Worm (Caenorhabditis elegans) whole organism, L1 larva: ENCODE data around the gene T13G4.7.

Source experiments
- C04F5.9 ChIP-seq: sonication (generic microtip); optimal IDR thresholded peaks from 2 replicates; lab custom pipeline; 2016; ENCODE audit warnings: missing genetic modification characterization, missing compliant biosample characterization
- ama-1 ChIP-seq: fragments of 150-350 bp; optimal IDR thresholded peaks from 2 replicates; lab custom pipeline; 2014
- blmp-1 ChIP-seq: fragments of 150-350 bp; optimal IDR thresholded peaks from 2 replicates; lab custom pipeline; 2014; ENCODE audit warnings: missing biosample characterization, missing genetic modification characterization
- ceh-88 ChIP-seq: fragments of 200-800 bp; sonication (Bioruptor generic); IDR thresholded peaks from 2 replicates; pipeline ENCODE4 v1.3.6; 2022; ENCODE audit warnings: missing genetic modification characterization, missing compliant biosample characterization
- ceh-90 ChIP-seq: sonication (generic microtip); optimal IDR thresholded peaks from 2 replicates; lab custom pipeline; 2016; ENCODE audit warnings: missing genetic modification characterization, missing compliant biosample characterization
- ces-1 ChIP-seq: fragments of 150-350 bp; optimal IDR thresholded peaks from 2 replicates; lab custom pipeline; 2014; ENCODE audit warnings: missing biosample characterization, missing genetic modification reagents, missing genetic modification characterization
- dsc-1 ChIP-seq: sonication (generic microtip); optimal IDR thresholded peaks from 2 replicates; lab custom pipeline; 2016; ENCODE audit warnings: mild to moderate bottlenecking, missing genetic modification characterization, missing compliant biosample characterization
- efl-1 ChIP-seq, 4 experiments: fragments of 150-350 bp; optimal IDR thresholded peaks in 3 of 4; peaks in 1 of 4; 1 replicate in 1 of 4; 2 replicates in 3 of 4; lab custom pipeline; 2014; ENCODE audit warnings: missing biosample characterization in 2 of 4, missing genetic modification characterization in 2 of 4, missing genetic modification reagents in 2 of 4
- egl-13 ChIP-seq: sonication (generic microtip); optimal IDR thresholded peaks from 2 replicates; lab custom pipeline; 2016; ENCODE audit warnings: missing genotype, missing genetic modification reagents, missing genetic modification characterization, missing compliant biosample characterization
- fkh-10 ChIP-seq: sonication (generic microtip); optimal IDR thresholded peaks from 2 replicates; lab custom pipeline; 2017; ENCODE audit warnings: missing biosample characterization, missing genetic modification reagents, missing genetic modification characterization
- fkh-8 ChIP-seq: sonication (generic microtip); optimal IDR thresholded peaks from 2 replicates; lab custom pipeline; 2016; ENCODE audit warnings: mild to moderate bottlenecking, missing genetic modification characterization, missing compliant biosample characterization
- lin-14 ChIP-seq: fragments of 200-800 bp; sonication (Bioruptor generic); optimal IDR thresholded peaks from 2 replicates; lab custom pipeline; 2018; ENCODE audit warnings: mild to moderate bottlenecking, missing genetic modification characterization, moderate library complexity, missing compliant biosample characterization
- lir-3 ChIP-seq: sonication (generic microtip); optimal IDR thresholded peaks from 2 replicates; lab custom pipeline; 2016; ENCODE audit warnings: mild to moderate bottlenecking, missing genetic modification characterization, moderate library complexity, missing compliant biosample characterization; ENCODE audit not compliant: poor library complexity
- mab-9 ChIP-seq: fragments of 200-800 bp; sonication (Bioruptor generic); IDR thresholded peaks from 2 replicates; pipeline ENCODE4 v1.3.6; 2022; ENCODE audit warnings: missing genetic modification reagents, missing genetic modification characterization, missing compliant biosample characterization
- mef-2 ChIP-seq: fragments of 150-350 bp; optimal IDR thresholded peaks from 2 replicates; lab custom pipeline; 2014; ENCODE audit warnings: missing biosample characterization, missing genetic modification characterization
- nhr-28 ChIP-seq: fragments of 150-350 bp; optimal IDR thresholded peaks from 2 replicates; lab custom pipeline; 2014; ENCODE audit warnings: missing biosample characterization, missing genetic modification characterization
- nhr-85 ChIP-seq: sonication (generic microtip); peaks from one replicate; lab custom pipeline; 2016; ENCODE audit warnings: missing genetic modification characterization, inconsistent platforms, missing compliant biosample characterization
- rnt-1 ChIP-seq: sonication (generic microtip); optimal IDR thresholded peaks from 2 replicates; lab custom pipeline; 2016; ENCODE audit warnings: mild to moderate bottlenecking, missing genetic modification characterization, moderate library complexity, missing compliant biosample characterization
- snpc-4 ChIP-seq: fragments of 150-350 bp; optimal IDR thresholded peaks from 2 replicates; lab custom pipeline; 2014; ENCODE audit warnings: missing biosample characterization, missing genetic modification characterization
- sptf-1 ChIP-seq: fragments of 150-350 bp; optimal IDR thresholded peaks from 2 replicates; lab custom pipeline; 2014; ENCODE audit warnings: missing biosample characterization, missing genetic modification characterization
- sup-37 ChIP-seq: fragments of 200-800 bp; sonication (Bioruptor generic); optimal IDR thresholded peaks from 2 replicates; lab custom pipeline; 2018; ENCODE audit warnings: mild to moderate bottlenecking, missing genetic modification characterization, missing compliant biosample characterization
- swsn-7 ChIP-seq: sonication (generic microtip); optimal IDR thresholded peaks from 2 replicates; lab custom pipeline; 2016; ENCODE audit warnings: missing genetic modification characterization, missing compliant biosample characterization
- tlp-1 ChIP-seq: fragments of 150-350 bp; optimal IDR thresholded peaks from 2 replicates; lab custom pipeline; 2014; ENCODE audit warnings: missing biosample characterization, missing genetic modification characterization
- unc-130 ChIP-seq: fragments of 150-350 bp; optimal IDR thresholded peaks from 2 replicates; lab custom pipeline; 2017; ENCODE audit warnings: missing biosample characterization, missing genetic modification characterization, inconsistent platforms
- ztf-11 ChIP-seq, 2 experiments: sonication (generic microtip); optimal IDR thresholded peaks; 2 replicates each; lab custom pipeline; 2016 to 2017; ENCODE audit warnings: missing genetic modification characterization in 2 of 2, missing biosample characterization in 1 of 2, missing compliant biosample characterization in 1 of 2
- ztf-4 ChIP-seq: fragments of 150-350 bp; optimal IDR thresholded peaks from 2 replicates; lab custom pipeline; 2014; ENCODE audit warnings: missing biosample characterization, missing genetic modification characterization

Gene T13G4.7

ce11 chrX:1191582-1191981 lies 14.3 kb downstream of the T13G4.7 start, which contains the start of gene T13G4.4:
T13G4.4 (minus strand) TSS chrX:1191678.
- no peak for TF ChIP-seq ama-1
- peak; percentile 26 for TF ChIP-seq nhr-85 (tag; lab: Kevin White, UChicago)
- TF ChIP-seq blmp-1: peak; percentile 45
- TF ChIP-seq ceh-88 (GFP tag; lab: Robert Waterston, UW): no peak
- TF ChIP-seq, all 84 proteins: peak for 2

ce11 chrX:1185474-1185873 lies 20.5 kb downstream of the T13G4.7 start:
- TF ChIP-seq ces-1 (peak; percentile 10), lin-14 (GFP tag; lab: Kevin White, UChicago) (peak; percentile 73), lir-3 (no peak), efl-1 (optimal IDR thresholded peaks at IDR 0.05; lab: Kevin White, UChicago) (no peak), efl-1 (GFP tag; optimal IDR thresholded peaks at IDR 0.05 in 1 of 2; lab: Kevin White, UChicago) (peak in 1 of 2 experiments; percentile 50), mef-2 (tag; lab: Kevin White, UChicago) (no peak), fkh-10 (peak; percentile 69), ztf-4 (tag; lab: Kevin White, UChicago) (no peak)
- TF ChIP-seq, all 84 proteins: peak for 4

- TF ChIP-seq swsn-7 (no peak), C04F5.9 (tag; lab: Kevin White, UChicago) (no peak)
Measured at ce11 chrX:1183985-1184384, 21.9 kb downstream of the T13G4.7 start.

ce11 chrX:1183258-1183657 lies 22.7 kb downstream of the T13G4.7 start:
- TF ChIP-seq rnt-1 (tag; lab: Kevin White, UChicago) (peak; percentile 22), fkh-8 (tag; lab: Kevin White, UChicago) (no peak), lin-14 (GFP tag; lab: Kevin White, UChicago) (peak; percentile 26)

ce11 chrX:1181271-1181958 lies 24.5 kb downstream of the T13G4.7 start:
- TF ChIP-seq ztf-11 (tag; optimal IDR thresholded peaks at IDR 0.05; lab: Kevin White, UChicago): no peak
- peak; percentile 59 for TF ChIP-seq lin-14 (GFP tag; lab: Kevin White, UChicago)

ce11 chrX:1179984-1180383 lies 25.9 kb downstream of the T13G4.7 start, which contains the start of gene hot-8:
hot-8 (plus strand) TSS chrX:1180284.
- TF ChIP-seq efl-1 (optimal IDR thresholded peaks at IDR 0.05; lab: Kevin White, UChicago): no peak
- peak in 1 of 2 experiments; percentile 11 for TF ChIP-seq efl-1 (GFP tag; optimal IDR thresholded peaks at IDR 0.05 in 1 of 2; lab: Kevin White, UChicago)
- no peak for TF ChIP-seq ztf-11 (tag; optimal IDR thresholded peaks at IDR 0.05; lab: Kevin White, UChicago)

ce11 chrX:1172024-1172423 lies 33.9 kb downstream of the T13G4.7 start:
- TF ChIP-seq sup-37 (GFP tag; lab: Kevin White, UChicago) (no peak), ceh-90 (tag; lab: Kevin White, UChicago) (no peak), sptf-1 (tag; lab: Kevin White, UChicago) (no peak), unc-130 (tag; lab: Kevin White, UChicago) (no peak), lir-3 (no peak), tlp-1 (tag; lab: Kevin White, UChicago) (no peak), dsc-1 (tag; lab: Kevin White, UChicago) (no peak)

- TF ChIP-seq C04F5.9 (tag; lab: Kevin White, UChicago): no peak
- TF ChIP-seq nhr-28: no peak
- TF ChIP-seq snpc-4 (tag; lab: Kevin White, UChicago): no peak
- TF ChIP-seq egl-13 (tag; lab: Kevin White, UChicago): no peak
- TF ChIP-seq mab-9 (GFP tag; lab: Robert Waterston, UW): no peak
Measured at ce11 chrX:1171617-1172016, 34.3 kb downstream of the T13G4.7 start.
